Fruit fly (Drosophila melanogaster): ENCODE measurements around the gene Tap42.

Tap42 gene

DNA sequence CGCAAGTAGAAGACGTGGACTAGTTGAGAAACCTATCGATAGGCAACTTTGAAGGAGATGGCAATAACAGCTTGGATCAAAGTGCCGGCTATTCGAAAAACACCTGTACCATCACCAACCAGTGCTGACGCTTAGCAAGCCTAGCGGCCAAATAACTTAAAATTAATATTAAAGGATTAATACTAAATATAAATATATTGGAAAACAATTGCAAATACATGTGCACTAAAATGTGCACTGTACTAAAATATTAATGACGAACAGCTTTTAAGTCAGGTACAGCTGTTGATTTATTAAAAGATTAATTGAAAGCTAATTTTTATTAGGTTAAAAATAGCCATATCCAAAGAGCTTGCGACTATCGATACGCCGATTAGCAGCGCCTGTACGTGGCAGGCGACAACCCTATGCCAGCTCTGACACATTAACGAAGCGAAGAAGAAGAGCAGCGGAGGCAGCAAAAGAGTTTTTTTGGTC, 11.1 kb downstream of the Tap42 start, which contains the start of the genes CG9302 and beta'COP (continued):
- TF ChIP-seq ranshi (GFP tag; IDR thresholded peaks at IDR 0.05), result 0 out of 2 replicates have a peak, but pooled peaks have one; percentile 35
- TF ChIP-seq gt (GFP tag; IDR thresholded peaks at IDR 0.05), result no peak
- TF ChIP-seq CG6791 (GFP tag; IDR thresholded peaks at IDR 0.05; ENCODE audit: partially characterized antibody), result peak; percentile 58; the same call in 1 of the 3 replicates
- peak; percentile 78 for TF ChIP-seq CG10147 (GFP tag; optimal IDR thresholded peaks at IDR 0.05)
- no peak for TF ChIP-seq Side (GFP tag; optimal IDR thresholded peaks at IDR 0.05)
- TF ChIP-seq Deaf1 (tag; optimal IDR thresholded peaks at IDR 0.05), result no peak
- no peak for TF ChIP-seq CG5953 (GFP tag; IDR thresholded peaks at IDR 0.05)
- TF ChIP-seq CG1529 (GFP tag; optimal IDR thresholded peaks at IDR 0.05), result no peak
- TF ChIP-seq fu2 (GFP tag; optimal IDR thresholded peaks at IDR 0.05), result no peak
- peak; percentile 46 for TF ChIP-seq CG4820 (GFP tag; optimal IDR thresholded peaks at IDR 0.05)
- no peak; the same call in 1 of the 2 replicates for TF ChIP-seq CG14014 (GFP tag; IDR thresholded peaks at IDR 0.05)
- peak; percentile 85 for TF ChIP-seq sug (tag; optimal IDR thresholded peaks at IDR 0.05)
- TF ChIP-seq klu (GFP tag; IDR thresholded peaks at IDR 0.05), result peak; percentile 73; the same call in 1 of the 2 replicates
- peak; percentile 48 for TF ChIP-seq CG17912 (GFP tag; optimal IDR thresholded peaks at IDR 0.05)
- no peak for TF ChIP-seq Hand (GFP tag; optimal IDR thresholded peaks at IDR 0.05)
- peak; percentile 59; the same call in 1 of the 2 replicates for TF ChIP-seq al (GFP tag; IDR thresholded peaks at IDR 0.05)
- peak; percentile 47 for TF ChIP-seq Mad (GFP tag; optimal IDR thresholded peaks at IDR 0.05)
- TF ChIP-seq ssp (GFP tag; IDR thresholded peaks at IDR 0.05), result peak; percentile 54; the same call in 1 of the 2 replicates
- TF ChIP-seq CG4617 (GFP tag; optimal IDR thresholded peaks at IDR 0.05; ENCODE audit: borderline replicate concordance), result peak; percentile 50
- no peak for TF ChIP-seq nom (GFP tag; optimal IDR thresholded peaks at IDR 0.05)
- TF ChIP-seq slbo (GFP tag; IDR thresholded peaks at IDR 0.05), result peak; percentile 73
- peak; percentile 48 for TF ChIP-seq CG7786 (GFP tag; optimal IDR thresholded peaks at IDR 0.05)
- peak; percentile 83 for TF ChIP-seq CG30403 (GFP tag; optimal IDR thresholded peaks at IDR 0.05)
- TF ChIP-seq pum (GFP tag; optimal IDR thresholded peaks at IDR 0.05), result peak; percentile 47
- no peak; the same call in 2 of the 3 replicates for TF ChIP-seq zen2 (GFP tag; IDR thresholded peaks at IDR 0.05; ENCODE audit: partially characterized antibody)
- peak; percentile 84 for TF ChIP-seq Med (GFP tag)
- TF ChIP-seq Atf-2 (GFP tag; optimal IDR thresholded peaks at IDR 0.05), result peak; percentile 34
- 0 out of 2 replicates have a peak, but pooled peaks have one; percentile 25 for TF ChIP-seq peb (GFP tag; IDR thresholded peaks at IDR 0.05)
- TF ChIP-seq CG10654 (GFP tag; optimal IDR thresholded peaks at IDR 0.05), result peak; percentile 53
- peak; percentile 1 for TF ChIP-seq tup (GFP tag; optimal IDR thresholded peaks at IDR 0.05)
- TF ChIP-seq danr (GFP tag; IDR thresholded peaks at IDR 0.05), result peak; percentile 47; the same call in 1 of the 2 replicates
- peak; percentile 64 for TF ChIP-seq Fer3 (tag; optimal IDR thresholded peaks at IDR 0.05)
- peak; percentile 48 for TF ChIP-seq CG14441 (GFP tag; IDR thresholded peaks at IDR 0.05)
- TF ChIP-seq Taf1 (GFP tag; IDR thresholded peaks at IDR 0.05), result 0 out of 2 replicates have a peak, but pooled peaks have one; percentile 24
- peak; percentile 83 for TF ChIP-seq CG13775 (GFP tag; optimal IDR thresholded peaks at IDR 0.05)
- peak; percentile 28 for TF ChIP-seq gro (GFP tag; optimal IDR thresholded peaks at IDR 0.05)
- no peak for TF ChIP-seq en (GFP tag; optimal IDR thresholded peaks at IDR 0.05)
- TF ChIP-seq abd-A (tag; optimal IDR thresholded peaks at IDR 0.05), result no peak
- TF ChIP-seq CG15514 (GFP tag; optimal IDR thresholded peaks at IDR 0.05), result peak; percentile 67
- TF ChIP-seq BtbVII (GFP tag; optimal IDR thresholded peaks at IDR 0.05), result no peak
- TF ChIP-seq Max (GFP tag; optimal IDR thresholded peaks at IDR 0.05), result peak; percentile 64
- TF ChIP-seq sna (GFP tag; IDR thresholded peaks at IDR 0.05; ENCODE audit: partially characterized antibody), result no peak; the same call in 1 of the 2 replicates
- peak; percentile 51 for TF ChIP-seq fd96Cb (tag; optimal IDR thresholded peaks at IDR 0.05)
- TF ChIP-seq yki (optimal IDR thresholded peaks at IDR 0.05), result no peak
- TF ChIP-seq pan (optimal IDR thresholded peaks at IDR 0.05), result peak in 1 of 2 experiments; percentile 72
- TF ChIP-seq pan (GFP tag; optimal IDR thresholded peaks at IDR 0.05 in 1 of 2, IDR thresholded peaks at IDR 0.05 in 1 of 2), result peak; percentile 47 to 72
- TF ChIP-seq CG14965 (GFP tag; optimal IDR thresholded peaks at IDR 0.05; ENCODE audit: borderline replicate concordance), result no peak
- TF ChIP-seq CG3163 (GFP tag; optimal IDR thresholded peaks at IDR 0.05), result no peak
- TF ChIP-seq Dp (GFP tag; optimal IDR thresholded peaks at IDR 0.05), result peak; percentile 5
- TF ChIP-seq Poxn (GFP tag; IDR thresholded peaks at IDR 0.05), result no peak
- TF ChIP-seq PHDP (tag; optimal IDR thresholded peaks at IDR 0.05), result peak; percentile 56
